Worm (Caenorhabditis elegans) whole organism, L4 larva: Measurements from ENCODE around the gene nhr-17.
A peak's percentile ranks its signal among the peaks of the same experiment; 100 is the strongest.

ENCODE experiments used
- F44E2.7 ChIP-seq: fragments of 200-800 bp; sonication (Bioruptor generic); IDR thresholded peaks from 2 replicates; pipeline ENCODE4 v2.1.2; 2022; ENCODE audit warnings: missing genetic modification characterization, missing compliant biosample characterization
- R02D3.7 ChIP-seq: fragments of 150-350 bp; sonication (generic microtip); optimal IDR thresholded peaks from 3 replicates; lab custom pipeline; 2014; ENCODE audit warnings: missing biosample characterization, missing genetic modification characterization
- Y105C5A.15 ChIP-seq: fragments of 200-800 bp; sonication (Bioruptor generic); IDR thresholded peaks from 2 replicates; pipeline ENCODE4 v1.3.6; 2022; ENCODE audit warnings: missing genetic modification characterization, missing compliant biosample characterization
- Y5F2A.4 ChIP-seq: fragments of 200-800 bp; sonication (Bioruptor generic); optimal IDR thresholded peaks from 2 replicates; lab custom pipeline; 2018; ENCODE audit warnings: mild to moderate bottlenecking, missing genetic modification characterization, missing compliant biosample characterization
- ZK546.5 ChIP-seq, 2 experiments: sonication (generic microtip); optimal IDR thresholded peaks; 2 replicates each; lab custom pipeline; 2017; ENCODE audit warnings: missing biosample characterization in 2 of 2, missing genetic modification characterization in 2 of 2
- aha-1 ChIP-seq: fragments of 150-350 bp; peaks from one replicate; lab custom pipeline; 2014; ENCODE audit warnings: missing biosample characterization, missing genetic modification characterization
- ama-1 ChIP-seq: fragments of 150-350 bp; optimal IDR thresholded peaks from 2 replicates; lab custom pipeline; 2014; ENCODE audit warnings: inconsistent platforms, mixed read lengths
- ceh-28 ChIP-seq: fragments of 150-350 bp; optimal IDR thresholded peaks from 2 replicates; lab custom pipeline; 2014; ENCODE audit warnings: missing biosample characterization, missing genetic modification reagents, missing genetic modification characterization
- ceh-62 ChIP-seq: sonication (generic microtip); optimal IDR thresholded peaks from 2 replicates; lab custom pipeline; 2017; ENCODE audit warnings: missing biosample characterization, missing genetic modification characterization
- ceh-82 ChIP-seq: sonication (generic microtip); optimal IDR thresholded peaks from 2 replicates; lab custom pipeline; 2017; ENCODE audit warnings: missing biosample characterization, missing genetic modification characterization
- cey-2 ChIP-seq: sonication (generic microtip); optimal IDR thresholded peaks from 3 replicates; lab custom pipeline; 2017; ENCODE audit warnings: missing genetic modification characterization, mild to moderate bottlenecking, missing compliant biosample characterization, antibody characterized with exemption, borderline replicate concordance; ENCODE audit not compliant: insufficient read depth
- fkh-10 ChIP-seq: fragments of 150-350 bp; optimal IDR thresholded peaks from 2 replicates; lab custom pipeline; 2014; ENCODE audit warnings: missing biosample characterization, missing genetic modification reagents, missing genetic modification characterization
- hif-1 ChIP-seq, 2 experiments: sonication (generic microtip); optimal IDR thresholded peaks; 2 replicates each; lab custom pipeline; 2016 to 2017; ENCODE audit warnings: missing compliant biosample characterization in 2 of 2, missing genetic modification characterization in 2 of 2, missing genetic modification reagents in 2 of 2, missing genotype in 2 of 2, mild to moderate bottlenecking in 1 of 2
- jun-1 ChIP-seq: fragments of 150-350 bp; optimal IDR thresholded peaks from 2 replicates; lab custom pipeline; 2014; ENCODE audit warnings: missing biosample characterization, missing genetic modification reagents, missing genetic modification characterization
- lim-7 ChIP-seq: fragments of 200-800 bp; sonication (Bioruptor generic); IDR thresholded peaks from 2 replicates; pipeline ENCODE4 v1.3.6; 2022; ENCODE audit warnings: missing genetic modification characterization, missing compliant biosample characterization
- lin-1 ChIP-seq: fragments of 200-800 bp; sonication (Bioruptor generic); IDR thresholded peaks from 2 replicates; pipeline ENCODE4 v1.3.6; 2022; ENCODE audit warnings: missing genetic modification reagents, missing genetic modification characterization, missing compliant biosample characterization
- lir-3 ChIP-seq: sonication (generic microtip); optimal IDR thresholded peaks from 2 replicates; lab custom pipeline; 2016; ENCODE audit warnings: mild to moderate bottlenecking, missing genetic modification characterization, missing compliant biosample characterization
- madf-9 ChIP-seq: fragments of 200-800 bp; sonication (Bioruptor generic); conservative IDR thresholded peaks from 2 replicates; pipeline ENCODE4 v1.3.6; 2022; ENCODE audit warnings: missing genetic modification reagents, missing genetic modification characterization, missing compliant biosample characterization
- mdl-1 ChIP-seq, 2 experiments: fragments of 150-350 bp in 1 of 2; sonication (generic microtip) in 1 of 2; optimal IDR thresholded peaks; 2 replicates each; lab custom pipeline; 2014 to 2017; ENCODE audit warnings: missing biosample characterization in 2 of 2, missing genetic modification characterization in 2 of 2
- mdt-29 ChIP-seq: fragments of 200-800 bp; sonication (Bioruptor generic); IDR thresholded peaks from 2 replicates; pipeline ENCODE4 v1.3.6; 2022; ENCODE audit warnings: missing genetic modification reagents, missing genetic modification characterization, missing compliant biosample characterization
- mep-1 ChIP-seq: fragments of 150-350 bp; sonication (generic microtip); optimal IDR thresholded peaks from 3 replicates; lab custom pipeline; 2014; ENCODE audit warnings: missing biosample characterization, missing genetic modification characterization
- mes-2 ChIP-seq: sonication (generic microtip); optimal IDR thresholded peaks from 2 replicates; lab custom pipeline; 2016; ENCODE audit warnings: missing genotype, mild to moderate bottlenecking, missing genetic modification characterization, missing compliant biosample characterization; ENCODE audit not compliant: poor library complexity, severe bottlenecking
- mxl-2 ChIP-seq: fragments of 200-800 bp; sonication (Bioruptor generic); conservative IDR thresholded peaks from 2 replicates; pipeline ENCODE4 v1.3.6; 2022; ENCODE audit warnings: missing genetic modification reagents, missing genetic modification characterization, missing compliant biosample characterization
- nhr-10 ChIP-seq: fragments of 150-350 bp; optimal IDR thresholded peaks from 2 replicates; lab custom pipeline; 2014; ENCODE audit warnings: missing biosample characterization, missing genetic modification characterization
- nhr-237 ChIP-seq: sonication (generic microtip); optimal IDR thresholded peaks from 2 replicates; lab custom pipeline; 2017; ENCODE audit warnings: missing biosample characterization, missing genetic modification characterization
- pha-4 ChIP-seq, 2 experiments: fragments of 150-350 bp in 1 of 2; fragments of 200-800 bp in 1 of 2; sonication (Bioruptor generic) in 1 of 2; IDR thresholded peaks in 1 of 2; optimal IDR thresholded peaks in 1 of 2; 2 replicates each; pipeline versions ENCODE4 v1.3.6 to Lab custom; 2014 to 2022; ENCODE audit warnings: missing genetic modification characterization in 2 of 2, missing genetic modification reagents in 2 of 2, missing biosample characterization in 1 of 2, missing compliant biosample characterization in 1 of 2
- php-3 ChIP-seq: fragments of 200-800 bp; sonication (Bioruptor generic); IDR thresholded peaks from 2 replicates; pipeline ENCODE4 v1.3.6; 2022; ENCODE audit warnings: missing genetic modification reagents, missing genetic modification characterization, missing compliant biosample characterization
- pqm-1 ChIP-seq: sonication (generic microtip); optimal IDR thresholded peaks from 2 replicates; lab custom pipeline; 2017; ENCODE audit warnings: missing biosample characterization, missing genetic modification characterization
- sdz-12 ChIP-seq: fragments of 200-800 bp; sonication (Bioruptor generic); optimal IDR thresholded peaks from 2 replicates; lab custom pipeline; 2018; ENCODE audit warnings: mild to moderate bottlenecking, missing genetic modification characterization, missing compliant biosample characterization
- snpc-4 ChIP-seq: fragments of 150-350 bp; optimal IDR thresholded peaks from 2 replicates; lab custom pipeline; 2014; ENCODE audit warnings: missing biosample characterization, missing genetic modification characterization
- unc-39 ChIP-seq: sonication (generic microtip); optimal IDR thresholded peaks from 2 replicates; lab custom pipeline; 2017; ENCODE audit warnings: missing biosample characterization, missing genetic modification characterization
- unc-62 ChIP-seq, 3 experiments: fragments of 150-350 bp in 1 of 3; sonication (generic microtip); optimal IDR thresholded peaks in 2 of 3; peaks in 1 of 3; 1 replicate in 1 of 3; 2 replicates in 2 of 3; lab custom pipeline; 2014 to 2017; ENCODE audit warnings: missing biosample characterization in 3 of 3, missing genetic modification characterization in 3 of 3, missing genetic modification reagents in 3 of 3, missing genotype in 1 of 3
- zag-1 ChIP-seq: fragments of 150-350 bp; optimal IDR thresholded peaks from 2 replicates; lab custom pipeline; 2014; ENCODE audit warnings: missing biosample characterization, missing genetic modification characterization
- zfp-2 ChIP-seq: sonication (generic microtip); optimal IDR thresholded peaks from 2 replicates; lab custom pipeline; 2016; ENCODE audit warnings: mild to moderate bottlenecking, missing genetic modification characterization, missing compliant biosample characterization

nhr-17 gene

DNA sequence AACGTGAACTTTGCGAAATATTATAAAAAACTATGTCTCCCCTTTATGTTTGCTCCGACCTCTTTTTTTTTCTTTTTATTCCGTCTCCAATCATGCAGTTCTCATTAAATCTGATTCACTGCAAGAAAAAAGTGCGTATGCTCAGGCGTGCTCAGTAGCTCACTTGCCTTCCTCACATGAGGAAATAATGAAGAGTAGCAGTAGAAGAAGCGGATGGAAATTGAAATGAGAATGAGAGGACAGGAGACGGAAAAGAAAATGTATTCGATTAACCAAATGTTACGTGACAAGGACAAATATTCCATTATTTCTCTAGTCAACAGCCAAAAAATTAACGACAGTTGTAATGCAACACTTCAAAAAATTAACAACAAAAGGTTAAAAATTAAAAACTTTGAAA, 45.4 kb upstream of the nhr-17 start:
- no peak for TF ChIP-seq pqm-1 (tag; lab: Kevin White, UChicago)
- peak in 1 of 2 experiments; percentile 19 for TF ChIP-seq hif-1 (tag; optimal IDR thresholded peaks at IDR 0.05; lab: Kevin White, UChicago)
- TF ChIP-seq aha-1 (tag; lab: Kevin White, UChicago), result peak; percentile 98
- no peak for TF ChIP-seq unc-39
- TF ChIP-seq ceh-82, result no peak

DNA sequence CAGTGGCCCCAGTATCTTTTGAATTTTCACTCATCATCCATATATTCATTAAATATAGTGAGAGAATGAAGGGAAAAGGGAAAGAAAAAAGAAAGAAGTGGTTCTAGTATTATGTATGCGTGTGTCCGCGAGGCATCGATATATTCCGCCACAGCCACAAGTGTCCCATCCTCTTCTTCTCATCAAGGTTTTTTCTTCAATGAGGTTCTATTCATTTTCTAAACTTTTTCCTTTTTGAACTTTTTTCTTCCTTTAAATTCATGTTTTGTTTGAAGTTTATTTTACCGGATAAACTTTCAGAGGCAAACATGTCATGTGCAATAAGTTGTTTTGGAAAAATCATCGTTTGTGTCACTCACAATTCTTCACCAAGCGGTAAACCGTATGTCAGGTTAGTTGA, 44.7 kb upstream of the nhr-17 start, which contains the start of gene rgs-2:
Gene rgs-2 (plus strand): TSS at position 301 of the 400 bp plus-strand sequence.
- TF ChIP-seq zag-1 (tag; lab: Kevin White, UChicago), result no peak

DNA sequence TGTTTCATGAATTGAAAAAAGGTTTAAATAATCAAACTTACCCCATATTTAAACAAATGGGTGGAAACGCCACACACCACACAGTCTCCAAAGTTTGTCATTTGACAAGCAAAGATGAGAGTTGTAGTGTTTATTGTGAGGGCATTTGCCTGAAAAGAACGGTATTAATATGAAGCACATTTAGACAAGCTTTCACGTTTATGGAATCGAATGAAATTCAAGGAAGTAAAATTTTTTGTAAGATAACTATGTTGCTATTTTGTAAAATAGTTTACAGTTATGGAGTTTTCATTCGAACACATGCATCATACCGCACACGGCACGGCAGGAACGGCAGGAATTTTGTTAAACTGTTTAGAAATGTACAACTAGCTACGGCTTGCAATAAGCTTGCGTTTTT, 37.1 kb upstream of the nhr-17 start, which contains the start of gene nhr-272:
Gene nhr-272 (minus strand): TSS at position 101 of the 400 bp plus-strand sequence.
- TF ChIP-seq madf-9 (GFP tag; lab: Robert Waterston, UW), result no peak
- no peak for TF ChIP-seq jun-1 (tag; lab: Kevin White, UChicago)
- no peak for TF ChIP-seq snpc-4
- no peak for TF ChIP-seq ceh-62 (tag; lab: Kevin White, UChicago)
- TF ChIP-seq mdl-1 (tag; optimal IDR thresholded peaks at IDR 0.05; lab: Kevin White, UChicago), result no peak
- no peak for TF ChIP-seq lir-3
- TF ChIP-seq lin-1 (GFP tag; lab: Robert Waterston, UW), result no peak
- TF ChIP-seq zfp-2 (tag; lab: Kevin White, UChicago), result no peak
- TF ChIP-seq mdt-29 (GFP tag; lab: Robert Waterston, UW), result no peak
- TF ChIP-seq unc-62 (GFP tag; optimal IDR thresholded peaks at IDR 0.05 in 1 of 2; lab: Kevin White, UChicago), result no peak
- TF ChIP-seq unc-62 (tag; optimal IDR thresholded peaks at IDR 0.05; lab: Kevin White, UChicago), result no peak
- no peak for TF ChIP-seq Y105C5A.15
- no peak for TF ChIP-seq Y5F2A.4 (GFP tag; lab: Kevin White, UChicago)
- no peak for TF ChIP-seq ceh-28 (tag; lab: Kevin White, UChicago)
- TF ChIP-seq F44E2.7, result no peak

DNA sequence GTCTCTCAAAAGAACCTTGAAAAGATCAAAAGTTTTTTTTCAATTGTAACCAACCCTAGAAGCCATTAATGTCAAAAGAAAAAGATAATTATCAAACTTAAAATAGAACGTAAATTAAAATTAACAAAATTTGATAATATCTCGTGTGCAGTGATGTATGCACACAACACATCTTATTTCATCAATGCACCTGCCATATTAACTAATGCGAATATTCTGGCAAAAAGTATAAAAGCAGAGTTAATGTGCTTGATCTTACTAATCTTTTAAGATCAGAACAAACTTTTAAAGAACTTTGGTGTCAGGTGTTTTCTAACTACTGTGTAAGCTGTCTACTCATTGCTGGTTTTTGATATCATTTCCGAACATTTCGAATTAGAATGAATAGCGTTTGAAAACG, 35.1 kb upstream of the nhr-17 start:
- TF ChIP-seq mes-2, result no peak
- TF ChIP-seq ama-1 (lab: Kevin White, UChicago), result no peak
- TF ChIP-seq lim-7, result no peak
- TF ChIP-seq fkh-10 (GFP tag; lab: Kevin White, UChicago), result no peak
- no peak for TF ChIP-seq ZK546.5 (tag; optimal IDR thresholded peaks at IDR 0.05; lab: Kevin White, UChicago)
- no peak for TF ChIP-seq pha-4 (GFP tag; IDR thresholded peaks at IDR 0.05; lab: Robert Waterston, UW)
- no peak for TF ChIP-seq pha-4 (tag; optimal IDR thresholded peaks at IDR 0.05; lab: Kevin White, UChicago)
- TF ChIP-seq mep-1 (tag; lab: Kevin White, UChicago), result no peak

DNA sequence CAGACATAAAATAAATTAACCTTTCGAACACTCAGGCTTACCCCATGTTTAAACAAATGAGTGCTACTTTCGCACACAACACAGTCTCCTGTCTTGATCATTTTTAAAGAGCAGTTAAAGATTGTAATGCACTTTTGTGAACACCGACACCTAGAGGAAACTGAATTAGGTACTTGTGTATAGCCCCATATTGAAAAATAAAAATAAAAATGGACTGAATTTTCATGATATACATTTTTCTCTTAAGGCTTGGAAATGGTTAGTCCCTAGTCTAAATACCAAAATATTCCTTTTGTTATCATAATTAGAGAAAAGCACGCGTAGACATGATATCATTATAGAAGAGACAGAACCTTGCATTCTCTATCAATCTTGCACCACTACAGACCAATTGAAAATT, 34.3 kb upstream of the nhr-17 start, which contains the start of gene nhr-214:
Gene nhr-214 (minus strand): TSS at position 101 of the 400 bp plus-strand sequence.
- no peak for TF ChIP-seq nhr-237 (tag; lab: Kevin White, UChicago)
- TF ChIP-seq cey-2, result no peak
- no peak for TF ChIP-seq lir-3
- no peak for TF ChIP-seq R02D3.7 (tag; lab: Kevin White, UChicago)

DNA sequence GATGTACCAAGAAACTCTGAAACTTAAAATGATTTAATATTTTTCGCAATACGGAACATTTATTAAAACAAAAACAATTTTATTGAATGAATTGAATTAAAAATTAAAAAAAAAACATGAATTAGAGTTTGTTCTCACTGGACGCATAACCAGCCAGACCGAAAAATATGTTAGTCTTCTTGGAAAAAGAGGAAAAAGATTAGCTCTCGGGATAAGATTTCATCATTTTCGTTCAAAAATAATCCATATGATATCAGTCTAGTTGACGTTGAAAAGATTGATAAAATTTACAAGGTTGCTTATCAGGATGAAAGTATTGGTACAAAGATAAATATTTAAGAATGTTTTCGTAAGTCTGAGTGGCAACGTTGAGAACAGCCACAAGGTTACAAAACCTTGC, 32.8 kb upstream of the nhr-17 start, which contains the start of gene nhr-26:
Gene nhr-26 (minus strand): TSS at position 10 of the 400 bp plus-strand sequence.
- TF ChIP-seq php-3 (GFP tag; lab: Robert Waterston, UW) (no peak), Y105C5A.15 (no peak), jun-1 (tag; lab: Kevin White, UChicago) (no peak), mxl-2 (GFP tag; lab: Robert Waterston, UW) (no peak), sdz-12 (GFP tag; lab: Kevin White, UChicago) (no peak), nhr-10 (tag; lab: Kevin White, UChicago) (no peak), pqm-1 (tag; lab: Kevin White, UChicago) (no peak), Y5F2A.4 (GFP tag; lab: Kevin White, UChicago) (no peak), lim-7 (no peak)
